Fruit fly (Drosophila melanogaster) whole organism, prepupa: ENCODE data around the gene CG1271.

ENCODE experiments used
- Blimp-1 ChIP-seq: fragments of 200-800 bp; sonication (Bioruptor generic); optimal IDR thresholded peaks from 3 replicates; lab custom pipeline; 2017; ENCODE audit warnings: missing biosample characterization, missing genetic modification characterization, mild to moderate bottlenecking, moderate library complexity, missing genetic modification reagents
- CG10631 ChIP-seq: fragments of 200-800 bp; sonication (Bioruptor generic); optimal IDR thresholded peaks from 2 replicates; lab custom pipeline; 2016; ENCODE audit warnings: missing biosample characterization, missing genetic modification characterization
- CG10669 ChIP-seq: fragments of 200-800 bp; sonication (Bioruptor generic); optimal IDR thresholded peaks from 3 replicates; lab custom pipeline; 2018; ENCODE audit warnings: missing biosample characterization, mild to moderate bottlenecking, missing genetic modification characterization, moderate library complexity
- CG11294 ChIP-seq: fragments of 200-800 bp; sonication (Bioruptor generic); IDR thresholded peaks from 2 replicates; pipeline ENCODE4 v1.3.6; 2022; ENCODE audit warnings: missing biosample characterization, missing genetic modification characterization
- CG11762 ChIP-seq: fragments of 200-800 bp; sonication (Bioruptor generic); optimal IDR thresholded peaks from 3 replicates; lab custom pipeline; 2016; ENCODE audit warnings: missing biosample characterization, missing genetic modification characterization; ENCODE audit not compliant: insufficient read depth
- CG11902 ChIP-seq: fragments of 200-800 bp; sonication (Bioruptor generic); optimal IDR thresholded peaks from 3 replicates; lab custom pipeline; 2016; ENCODE audit warnings: missing biosample characterization, missing genetic modification characterization
- CG15336 ChIP-seq: fragments of 200-800 bp; sonication (Bioruptor generic); IDR thresholded peaks from 2 replicates; pipeline ENCODE4 v1.3.6; 2022; ENCODE audit warnings: missing biosample characterization, missing genetic modification characterization
- CG1621 ChIP-seq: fragments of 200-800 bp; sonication (Bioruptor generic); optimal IDR thresholded peaks from 3 replicates; lab custom pipeline; 2018; ENCODE audit warnings: missing biosample characterization, mild to moderate bottlenecking, missing genetic modification characterization
- CG16779 ChIP-seq: fragments of 200-800 bp; sonication (Bioruptor generic); optimal IDR thresholded peaks from 3 replicates; lab custom pipeline; 2017; ENCODE audit warnings: missing biosample characterization, mild to moderate bottlenecking, missing genetic modification characterization
- CG3032 ChIP-seq: fragments of 200-800 bp; optimal IDR thresholded peaks from 2 replicates; lab custom pipeline; 2019; ENCODE audit warnings: missing biosample characterization, mild to moderate bottlenecking, missing genetic modification characterization, moderate library complexity
- CG31627 ChIP-seq: fragments of 200-800 bp; sonication (Bioruptor generic); optimal IDR thresholded peaks from 3 replicates; lab custom pipeline; 2016; ENCODE audit warnings: missing biosample characterization, missing genetic modification characterization
- CG32006 ChIP-seq: fragments of 200-800 bp; sonication (Bioruptor generic); optimal IDR thresholded peaks from 3 replicates; lab custom pipeline; 2017; ENCODE audit warnings: missing biosample characterization, mild to moderate bottlenecking, missing genetic modification characterization
- CG34406 ChIP-seq: fragments of 200-800 bp; sonication (Bioruptor generic); optimal IDR thresholded peaks from 3 replicates; lab custom pipeline; 2016; ENCODE audit warnings: missing biosample characterization, missing genetic modification characterization
- CG3919 ChIP-seq: fragments of 200-800 bp; sonication (Bioruptor generic); optimal IDR thresholded peaks from 3 replicates; lab custom pipeline; 2016; ENCODE audit warnings: missing biosample characterization, missing genetic modification characterization
- CG4318 ChIP-seq: fragments of 200-800 bp; sonication (Bioruptor generic); optimal IDR thresholded peaks from 3 replicates; lab custom pipeline; 2017; ENCODE audit warnings: missing biosample characterization, mild to moderate bottlenecking, missing genetic modification characterization
- CG6276 ChIP-seq: fragments of 200-800 bp; sonication (Bioruptor generic); optimal IDR thresholded peaks from 2 replicates; lab custom pipeline; 2017; ENCODE audit warnings: missing biosample characterization, mild to moderate bottlenecking, missing genetic modification characterization
- CG6792 ChIP-seq: fragments of 200-800 bp; sonication (Bioruptor generic); optimal IDR thresholded peaks from 3 replicates; lab custom pipeline; 2016; ENCODE audit warnings: missing biosample characterization, missing genetic modification characterization
- CG6854 ChIP-seq: fragments of 200-800 bp; sonication (Bioruptor generic); optimal IDR thresholded peaks from 2 replicates; lab custom pipeline; 2017; ENCODE audit warnings: missing biosample characterization, mild to moderate bottlenecking, missing genetic modification characterization
- CG7368 ChIP-seq: fragments of 200-800 bp; sonication (Bioruptor generic); optimal IDR thresholded peaks from 3 replicates; lab custom pipeline; 2016; ENCODE audit warnings: missing biosample characterization, missing genetic modification characterization
- CG8119 ChIP-seq: fragments of 200-800 bp; sonication (Bioruptor generic); IDR thresholded peaks from 3 replicates; pipeline ENCODE4 v1.3.6; 2022; ENCODE audit warnings: missing biosample characterization, missing genetic modification characterization
- CG8319 ChIP-seq: fragments of 200-800 bp; sonication (Bioruptor generic); optimal IDR thresholded peaks from 3 replicates; lab custom pipeline; 2016; ENCODE audit warnings: missing biosample characterization, missing genetic modification characterization
- CG8632 ChIP-seq: fragments of 200-800 bp; sonication (Bioruptor generic); optimal IDR thresholded peaks from 3 replicates; lab custom pipeline; 2016; ENCODE audit warnings: missing biosample characterization, missing genetic modification characterization
- CG9139 ChIP-seq: fragments of 200-800 bp; sonication (Bioruptor generic); optimal IDR thresholded peaks from 3 replicates; lab custom pipeline; 2017; ENCODE audit warnings: missing biosample characterization, mild to moderate bottlenecking, missing genetic modification characterization
- Eip75B ChIP-seq: fragments of 200-800 bp; sonication (Bioruptor generic); optimal IDR thresholded peaks from 3 replicates; lab custom pipeline; 2016; ENCODE audit warnings: missing biosample characterization, missing genetic modification characterization
- Eip78C ChIP-seq: fragments of 200-800 bp; sonication (Bioruptor generic); peaks from one replicate; lab custom pipeline; 2016; ENCODE audit warnings: missing biosample characterization, missing genetic modification characterization
- Eip93F ChIP-seq: fragments of 200-800 bp; sonication (Bioruptor generic); optimal IDR thresholded peaks from 2 replicates; lab custom pipeline; 2016; ENCODE audit warnings: missing biosample characterization, mild to moderate bottlenecking, missing genetic modification characterization
- Ets21C ChIP-seq: fragments of 200-800 bp; sonication (Bioruptor generic); optimal IDR thresholded peaks from 3 replicates; lab custom pipeline; 2016; ENCODE audit warnings: missing biosample characterization, missing genetic modification characterization
- Ets96B ChIP-seq: fragments of 200-800 bp; optimal IDR thresholded peaks from 2 replicates; lab custom pipeline; 2019; ENCODE audit warnings: missing biosample characterization, mild to moderate bottlenecking, missing genetic modification characterization, moderate library complexity
- Gug ChIP-seq: fragments of 200-800 bp; sonication (Bioruptor generic); IDR thresholded peaks from 2 replicates; pipeline ENCODE4 v1.3.6; 2022; ENCODE audit warnings: missing biosample characterization, missing genetic modification characterization
- Hr38 ChIP-seq: sonication (Bioruptor generic); optimal IDR thresholded peaks from 2 replicates; lab custom pipeline; 2016; ENCODE audit warnings: missing biosample characterization, missing genetic modification characterization
- Hr4 ChIP-seq: fragments of 200-800 bp; sonication (Bioruptor generic); optimal IDR thresholded peaks from 3 replicates; lab custom pipeline; 2016; ENCODE audit warnings: missing biosample characterization, missing genetic modification characterization
- Met ChIP-seq: fragments of 200-800 bp; sonication (Bioruptor generic); optimal IDR thresholded peaks from 3 replicates; lab custom pipeline; 2016; ENCODE audit warnings: missing biosample characterization, missing genetic modification characterization
- OdsH ChIP-seq: fragments of 200-800 bp; sonication (Bioruptor generic); optimal IDR thresholded peaks from 3 replicates; lab custom pipeline; 2016; ENCODE audit warnings: missing biosample characterization, missing genetic modification characterization
- Smox ChIP-seq: fragments of 200-800 bp; sonication (Bioruptor generic); optimal IDR thresholded peaks from 3 replicates; lab custom pipeline; 2016; ENCODE audit warnings: missing biosample characterization, missing genetic modification characterization
- Sox14 ChIP-seq: fragments of 200-800 bp; sonication (Bioruptor generic); optimal IDR thresholded peaks from 3 replicates; lab custom pipeline; 2016; ENCODE audit warnings: missing biosample characterization, missing genetic modification characterization
- Sox15 ChIP-seq: fragments of 200-800 bp; sonication (Bioruptor generic); optimal IDR thresholded peaks from 3 replicates; lab custom pipeline; 2016; ENCODE audit warnings: missing biosample characterization, missing genetic modification characterization
- acj6 ChIP-seq: fragments of 200-800 bp; sonication (Bioruptor generic); optimal IDR thresholded peaks from 3 replicates; lab custom pipeline; 2016; ENCODE audit warnings: missing biosample characterization, missing genetic modification characterization
- cyc ChIP-seq: fragments of 200-800 bp; sonication (Bioruptor generic); optimal IDR thresholded peaks from 3 replicates; lab custom pipeline; 2016; ENCODE audit warnings: missing biosample characterization, missing genetic modification characterization
- dac ChIP-seq: fragments of 200-800 bp; sonication (Bioruptor generic); optimal IDR thresholded peaks from 2 replicates; lab custom pipeline; 2017; ENCODE audit warnings: missing biosample characterization, mild to moderate bottlenecking, missing genetic modification characterization
- eg ChIP-seq: fragments of 200-800 bp; sonication (Bioruptor generic); IDR thresholded peaks from 3 replicates; pipeline ENCODE4 v1.3.6; 2022; ENCODE audit warnings: missing biosample characterization, missing genetic modification characterization
- esn ChIP-seq: fragments of 200-800 bp; sonication (Bioruptor generic); optimal IDR thresholded peaks from 2 replicates; lab custom pipeline; 2016; ENCODE audit warnings: missing biosample characterization, mild to moderate bottlenecking, missing genetic modification characterization, moderate library complexity
- fd59A ChIP-seq: fragments of 200-800 bp; sonication (Bioruptor generic); optimal IDR thresholded peaks from 2 replicates; lab custom pipeline; 2017; ENCODE audit warnings: missing biosample characterization, mild to moderate bottlenecking, missing genetic modification characterization, missing genetic modification reagents
- fd85E ChIP-seq: fragments of 200-800 bp; sonication (Bioruptor generic); optimal IDR thresholded peaks from 3 replicates; lab custom pipeline; 2016; ENCODE audit warnings: missing biosample characterization, missing genetic modification characterization
- fkh ChIP-seq: fragments of 200-800 bp; sonication (Bioruptor generic); optimal IDR thresholded peaks from 3 replicates; lab custom pipeline; 2017; ENCODE audit warnings: missing biosample characterization, mild to moderate bottlenecking, missing genetic modification characterization, moderate library complexity
- lz ChIP-seq: fragments of 200-800 bp; sonication (Bioruptor generic); optimal IDR thresholded peaks from 3 replicates; lab custom pipeline; 2016; ENCODE audit warnings: missing biosample characterization, missing genetic modification characterization
- net ChIP-seq: fragments of 200-800 bp; sonication (Bioruptor generic); optimal IDR thresholded peaks from 3 replicates; lab custom pipeline; 2016; ENCODE audit warnings: missing biosample characterization, missing genetic modification characterization
- pdm3 ChIP-seq: fragments of 200-800 bp; sonication (Bioruptor generic); optimal IDR thresholded peaks from 3 replicates; lab custom pipeline; 2016; ENCODE audit warnings: missing biosample characterization, missing genetic modification characterization
- salr ChIP-seq, 2 experiments: fragments of 200-800 bp; sonication (Bioruptor generic); optimal IDR thresholded peaks; 3 replicates each; lab custom pipeline; 2016 to 2018; ENCODE audit warnings: missing biosample characterization in 2 of 2, missing genetic modification characterization in 2 of 2, mild to moderate bottlenecking in 1 of 2
- spab ChIP-seq: fragments of 200-800 bp; sonication (Bioruptor generic); optimal IDR thresholded peaks from 2 replicates; lab custom pipeline; 2017; ENCODE audit warnings: missing biosample characterization, mild to moderate bottlenecking, missing genetic modification characterization, missing genetic modification reagents
- vri ChIP-seq: fragments of 200-800 bp; sonication (Bioruptor generic); optimal IDR thresholded peaks from 3 replicates; lab custom pipeline; 2016; ENCODE audit warnings: missing biosample characterization, mild to moderate bottlenecking, missing genetic modification characterization

Gene CG1271

DNA sequence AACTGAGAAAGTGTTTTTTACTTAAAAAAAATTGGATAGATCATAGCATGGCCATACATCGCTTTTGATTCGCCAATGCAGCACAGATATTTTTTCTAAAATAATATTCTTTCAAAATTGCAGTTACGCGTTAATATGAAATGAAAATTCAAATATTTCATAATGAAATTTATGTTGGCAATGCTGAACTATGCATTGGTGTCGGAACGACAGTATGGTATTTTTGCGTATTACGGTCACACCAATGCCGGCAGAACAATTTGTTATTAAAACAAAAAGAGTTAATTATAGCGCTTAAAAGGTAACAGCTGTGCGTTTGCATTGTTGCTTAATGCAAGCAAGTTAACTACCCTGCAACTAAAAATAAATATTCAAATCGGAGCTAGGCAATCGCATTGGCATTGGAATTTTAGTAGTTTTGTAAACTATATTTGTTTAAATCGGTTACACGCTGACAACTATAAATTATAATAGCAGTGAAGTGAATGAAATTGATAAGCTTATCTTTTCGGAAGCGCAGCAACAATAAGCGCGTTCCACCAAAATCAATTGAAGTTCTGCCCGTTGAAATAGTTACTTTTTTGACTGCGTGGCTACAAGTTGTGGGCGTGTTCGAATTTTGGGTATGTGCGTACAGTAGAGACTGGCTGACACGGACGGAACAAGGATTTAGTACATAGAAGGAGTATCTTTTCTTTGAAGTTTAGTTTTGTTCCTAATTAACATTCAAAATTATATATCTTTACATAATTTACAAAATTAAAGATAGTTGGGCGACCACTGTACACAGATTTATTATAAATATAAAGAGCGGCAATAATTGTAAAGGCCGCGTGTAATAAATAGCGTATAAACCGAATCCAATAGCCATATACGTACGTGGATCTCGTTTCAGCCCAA, 9.9 kb upstream of the CG1271 start, which contains the start of gene Prx4:
Gene Prx4 (plus strand): TSS at position 210 of the 900 bp plus-strand sequence.
- TF ChIP-seq spab (GFP tag; lab: Kevin White, UChicago) (peak; percentile 45), Hr38 (GFP tag; lab: Kevin White, UChicago) (no peak), Hr4 (GFP tag; lab: Kevin White, UChicago) (peak; percentile 70), CG6276 (GFP tag; lab: Kevin White, UChicago) (peak; percentile 63), fkh (no peak), CG8632 (GFP tag; lab: Kevin White, UChicago) (peak; percentile 69), vri (GFP tag; lab: Kevin White, UChicago) (no peak), esn (GFP tag; lab: Kevin White, UChicago) (peak; percentile 81), CG8119 (GFP tag; lab: Robert Waterston, UW) (peak; percentile 69; the same call in 2 of the 3 replicates), CG10669 (peak; percentile 44), OdsH (GFP tag; lab: Kevin White, UChicago) (peak; percentile 55), acj6 (peak; percentile 64), CG34406 (GFP tag; lab: Kevin White, UChicago) (peak; percentile 65), Ets96B (tag; lab: Kevin White, UChicago) (peak; percentile 58), Sox14 (GFP tag; lab: Kevin White, UChicago) (peak; percentile 59), cyc (peak; percentile 40), Blimp-1 (no peak), CG3032 (tag; lab: Kevin White, UChicago) (peak; percentile 47), CG9139 (GFP tag; lab: Kevin White, UChicago) (no peak), dac (GFP tag; lab: Kevin White, UChicago) (no peak), Eip93F (peak; percentile 34), CG3919 (peak; percentile 66), CG16779 (tag; lab: Kevin White, UChicago) (peak; percentile 50), Met (GFP tag; lab: Kevin White, UChicago) (peak; percentile 71), Smox (peak; percentile 59), lz (peak; percentile 72), net (peak; percentile 49), CG8319 (peak; percentile 31), CG10631 (GFP tag; lab: Kevin White, UChicago) (peak; percentile 60), Eip75B (GFP tag; lab: Kevin White, UChicago) (peak; percentile 71), CG1621 (tag; lab: Kevin White, UChicago) (peak; percentile 47), CG11762 (GFP tag; lab: Kevin White, UChicago) (no peak), CG7368 (GFP tag; lab: Kevin White, UChicago) (peak; percentile 2), Eip78C (GFP tag; lab: Kevin White, UChicago) (peak; percentile 70), fd85E (GFP tag; lab: Kevin White, UChicago) (no peak), pdm3 (peak; percentile 53), Sox15 (GFP tag; lab: Kevin White, UChicago) (peak; percentile 40), CG31627 (peak; percentile 59), CG6854 (no peak), CG15336 (peak; percentile 77), CG4318 (GFP tag; lab: Kevin White, UChicago) (peak; percentile 5), CG32006 (GFP tag; lab: Kevin White, UChicago) (peak; percentile 67), CG11294 (GFP tag; lab: Robert Waterston, UW) (peak; percentile 63; the same call in 1 of the 2 replicates), salr (GFP tag; optimal IDR thresholded peaks at IDR 0.05; lab: Kevin White, UChicago) (no peak), Gug (GFP tag; lab: Robert Waterston, UW) (peak; percentile 59), eg (peak; percentile 85), CG6792 (GFP tag; lab: Kevin White, UChicago) (peak; percentile 43), CG11902 (GFP tag; lab: Kevin White, UChicago) (peak; percentile 21), fd59A (peak; percentile 39), Ets21C (GFP tag; lab: Kevin White, UChicago) (peak; percentile 43)
